Worm (Caenorhabditis elegans): ENCODE measurements around the gene C54F6.15.

C54F6.15 gene

DNA sequence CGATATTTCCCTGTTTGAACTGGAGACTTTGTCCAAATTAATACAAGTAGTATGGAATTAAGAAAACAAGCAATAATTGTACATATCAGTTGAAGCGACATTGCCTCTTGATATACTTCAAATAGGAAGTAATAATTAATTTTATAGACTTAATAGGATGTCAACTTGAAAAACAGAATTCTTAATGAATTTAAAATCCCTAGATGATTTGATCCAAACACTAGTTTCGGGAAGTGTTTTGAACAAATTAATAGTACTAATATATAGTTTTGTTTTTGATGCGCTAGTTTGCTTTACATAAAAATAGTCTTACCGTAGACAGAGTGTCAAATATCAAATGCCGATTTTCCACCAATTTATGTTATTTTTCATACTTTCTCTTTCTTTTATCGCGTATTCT is 43.8 kb downstream of the C54F6.15 start, which contains the start of gene str-190:
Gene str-190 (minus strand): TSS at position 101 of the 400 bp plus-strand sequence.
- TF ChIP-seq ztf-25 (GFP tag; IDR thresholded peaks at IDR 0.05) (no peak), B0035.1 (tag; optimal IDR thresholded peaks at IDR 0.05) (no peak), unc-62 (GFP tag; optimal IDR thresholded peaks at IDR 0.05) (no peak), rcor-1 (GFP tag; IDR thresholded peaks at IDR 0.05) (no peak), snpc-4 (GFP tag; optimal IDR thresholded peaks at IDR 0.05) (no peak), snpc-4 (tag; optimal IDR thresholded peaks at IDR 0.05) (no peak), egl-18 (GFP tag; IDR thresholded peaks at IDR 0.05) (no peak), egrh-3 (GFP tag; IDR thresholded peaks at IDR 0.05) (no peak), ama-1 (optimal IDR thresholded peaks at IDR 0.05) (no peak), ama-1 (GFP tag; optimal IDR thresholded peaks at IDR 0.05) (no peak), D2030.7 (GFP tag; IDR thresholded peaks at IDR 0.05) (no peak), lsl-1 (GFP tag; optimal IDR thresholded peaks at IDR 0.05) (no peak), tbp1 (GFP tag; optimal IDR thresholded peaks at IDR 0.05) (no peak), Y53G8AR.9 (GFP tag; conservative IDR thresholded peaks at IDR 0.05) (no peak), hmg-20 (GFP tag; IDR thresholded peaks at IDR 0.05) (no peak), C06A6.2 (GFP tag; conservative IDR thresholded peaks at IDR 0.05) (no peak), ceh-100 (GFP tag; IDR thresholded peaks at IDR 0.05) (no peak), ceh-91 (GFP tag; IDR thresholded peaks at IDR 0.05) (no peak), mcd-1 (GFP tag; IDR thresholded peaks at IDR 0.05) (no peak), T07F8.4 (tag; optimal IDR thresholded peaks at IDR 0.05) (no peak), lin-54 (GFP tag; optimal IDR thresholded peaks at IDR 0.05) (no peak)

DNA sequence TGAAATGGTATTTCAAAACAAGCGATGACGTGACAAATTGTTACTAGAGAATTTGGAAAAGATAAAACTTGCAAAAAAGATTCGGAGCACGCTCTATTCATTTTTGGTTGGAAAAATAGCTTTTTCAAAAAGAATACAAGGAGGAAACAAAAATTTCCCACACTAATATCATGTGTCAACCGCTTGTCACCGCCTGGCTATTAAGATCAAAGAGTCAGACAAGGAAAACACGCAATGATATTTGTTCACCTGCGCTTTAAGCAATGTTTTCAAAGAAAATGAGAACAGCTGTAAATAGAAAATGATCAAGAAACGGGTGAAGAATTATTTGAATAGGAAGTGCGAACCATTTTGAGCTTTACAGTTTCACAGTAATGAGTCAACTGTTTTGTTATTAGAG is 45.4 kb downstream of the C54F6.15 start, which contains the start of gene srh-125:
Gene srh-125 (minus strand): TSS at position 101 of the 400 bp plus-strand sequence.
- no peak for TF ChIP-seq aptf-3 (GFP tag; IDR thresholded peaks at IDR 0.05)
- no peak for TF ChIP-seq F23B12.7 (tag; optimal IDR thresholded peaks at IDR 0.05; ENCODE audit: insufficient read depth)

DNA sequence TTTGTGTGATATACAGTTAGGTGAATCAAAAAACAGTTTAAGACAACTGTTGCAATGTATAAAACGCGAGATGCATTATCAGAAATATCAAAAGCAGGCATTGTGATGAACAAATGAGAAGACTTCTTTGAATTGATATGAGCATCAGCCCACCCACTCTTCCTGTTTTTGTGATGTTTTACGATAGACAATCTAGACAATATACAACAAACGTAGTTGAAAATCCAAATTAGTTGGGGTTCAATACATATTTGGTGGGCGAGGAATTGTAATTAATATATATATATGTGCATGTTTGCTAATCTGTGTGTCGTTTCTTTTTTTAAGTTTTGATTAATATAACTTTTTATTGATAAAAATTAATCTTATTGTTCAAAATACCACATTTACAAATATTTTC is 49.4 kb downstream of the C54F6.15 start, which contains the start of gene str-28:
Gene str-28 (minus strand): TSS at position 101 of the 400 bp plus-strand sequence.
- TF ChIP-seq bed-2 (GFP tag; IDR thresholded peaks at IDR 0.05) (no peak), let-526 (GFP tag; IDR thresholded peaks at IDR 0.05) (no peak), ztf-25 (GFP tag; IDR thresholded peaks at IDR 0.05) (no peak)
